Worm (Caenorhabditis elegans): Measurements from ENCODE around the gene C08F11.7.

DNA sequence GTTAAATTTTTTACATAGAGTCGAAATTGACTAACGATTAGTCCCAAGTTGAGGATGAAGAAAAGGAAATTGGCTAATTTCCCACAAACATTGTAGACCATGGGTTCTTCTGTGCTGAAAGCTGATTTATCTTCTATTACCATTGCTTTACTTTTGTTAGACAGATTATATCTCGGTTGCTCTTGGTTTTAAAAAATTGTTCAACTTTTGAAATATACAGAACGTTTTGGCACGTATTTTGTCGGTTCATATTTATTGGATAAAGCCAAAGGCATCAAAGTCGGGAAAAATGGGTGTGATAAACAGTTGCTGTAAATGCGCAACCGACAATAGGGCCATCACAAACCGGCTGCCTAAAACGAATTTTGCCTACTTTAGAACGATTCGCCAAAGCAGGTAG, 45.4 kb upstream of the C08F11.7 start, which contains the start of gene tsp-5:
- TF ChIP-seq set-16 (GFP tag; IDR thresholded peaks at IDR 0.05) = no peak
- no peak for TF ChIP-seq fkh-10 (GFP tag; optimal IDR thresholded peaks at IDR 0.05)
- no peak for TF ChIP-seq Y48G9A.11 (GFP tag; IDR thresholded peaks at IDR 0.05)
- TF ChIP-seq unc-130 (GFP tag; optimal IDR thresholded peaks at IDR 0.05) = no peak
- TF ChIP-seq mdl-1 (tag; optimal IDR thresholded peaks at IDR 0.05) = no peak
- TF ChIP-seq hlh-11 (tag; optimal IDR thresholded peaks at IDR 0.05) = no peak
- no peak for TF ChIP-seq nhr-6 (tag; optimal IDR thresholded peaks at IDR 0.05)

Data from whole organism, L4 larva.